Worm (Caenorhabditis elegans) whole organism, L4 larva: Measurements from ENCODE around the gene F10C1.3.

ENCODE experiments used
- F37D6.2 ChIP-seq: sonication (generic microtip); optimal IDR thresholded peaks from 2 replicates; lab custom pipeline; 2016; ENCODE audit warnings: mild to moderate bottlenecking, missing genetic modification characterization, missing compliant biosample characterization
- F49E8.2 ChIP-seq: sonication (generic microtip); optimal IDR thresholded peaks from 2 replicates; lab custom pipeline; 2016; ENCODE audit warnings: missing compliant biosample characterization, mild to moderate bottlenecking, missing genetic modification characterization, borderline replicate concordance
- Y105C5A.15 ChIP-seq: fragments of 200-800 bp; sonication (Bioruptor generic); IDR thresholded peaks from 2 replicates; pipeline ENCODE4 v1.3.6; 2022; ENCODE audit warnings: missing genetic modification characterization, missing compliant biosample characterization
- Y75B8A.6 ChIP-seq: fragments of 200-800 bp; sonication (Bioruptor generic); IDR thresholded peaks from 2 replicates; pipeline ENCODE4 v1.3.6; 2022; ENCODE audit warnings: missing genetic modification reagents, missing genetic modification characterization, missing compliant biosample characterization
- ZK337.2 ChIP-seq: fragments of 200-800 bp; sonication (Bioruptor generic); IDR thresholded peaks from 2 replicates; pipeline ENCODE4 v1.3.6; 2022; ENCODE audit warnings: missing genetic modification reagents, missing genetic modification characterization, missing compliant biosample characterization
- aha-1 ChIP-seq: fragments of 150-350 bp; peaks from one replicate; lab custom pipeline; 2014; ENCODE audit warnings: missing biosample characterization, missing genetic modification characterization
- ama-1 ChIP-seq: fragments of 150-350 bp; optimal IDR thresholded peaks from 2 replicates; lab custom pipeline; 2014; ENCODE audit warnings: inconsistent platforms, mixed read lengths
- attf-4 ChIP-seq: sonication (generic microtip); optimal IDR thresholded peaks from 3 replicates; lab custom pipeline; 2017; ENCODE audit warnings: missing biosample characterization, missing genetic modification characterization
- ceh-20 ChIP-seq: fragments of 200-800 bp; sonication (Bioruptor generic); IDR thresholded peaks from 2 replicates; pipeline ENCODE4 v1.3.6; 2022; ENCODE audit warnings: missing genetic modification reagents, missing genetic modification characterization, missing compliant biosample characterization
- ceh-28 ChIP-seq: fragments of 150-350 bp; optimal IDR thresholded peaks from 2 replicates; lab custom pipeline; 2014; ENCODE audit warnings: missing biosample characterization, missing genetic modification reagents, missing genetic modification characterization
- ceh-32 ChIP-seq: sonication (generic microtip); optimal IDR thresholded peaks from 2 replicates; lab custom pipeline; 2016; ENCODE audit warnings: mild to moderate bottlenecking, missing genetic modification characterization, missing compliant biosample characterization; ENCODE audit not compliant: poor library complexity
- ceh-44 ChIP-seq: fragments of 200-800 bp; sonication (Bioruptor generic); IDR thresholded peaks from 2 replicates; pipeline ENCODE4 v1.3.6; 2022; ENCODE audit warnings: missing genetic modification reagents, missing genetic modification characterization, missing compliant biosample characterization
- ceh-62 ChIP-seq: sonication (generic microtip); optimal IDR thresholded peaks from 2 replicates; lab custom pipeline; 2017; ENCODE audit warnings: missing biosample characterization, missing genetic modification characterization
- ceh-82 ChIP-seq: sonication (generic microtip); optimal IDR thresholded peaks from 2 replicates; lab custom pipeline; 2017; ENCODE audit warnings: missing biosample characterization, missing genetic modification characterization
- ctbp-1 ChIP-seq: fragments of 200-800 bp; sonication (Bioruptor generic); IDR thresholded peaks from 2 replicates; pipeline ENCODE4 v1.3.6; 2022; ENCODE audit warnings: missing genetic modification reagents, missing genetic modification characterization, missing compliant biosample characterization
- daf-12 ChIP-seq: fragments of 150-350 bp; optimal IDR thresholded peaks from 2 replicates; lab custom pipeline; 2014; ENCODE audit warnings: missing biosample characterization, missing genetic modification reagents, missing genetic modification characterization
- daf-19 ChIP-seq: fragments of 200-800 bp; sonication (Bioruptor generic); conservative IDR thresholded peaks from 2 replicates; pipeline ENCODE4 v1.3.6; 2022; ENCODE audit warnings: missing genetic modification characterization, missing compliant biosample characterization
- dve-1 ChIP-seq: sonication (generic microtip); optimal IDR thresholded peaks from 2 replicates; lab custom pipeline; 2017; ENCODE audit warnings: antibody characterized with exemption, mild to moderate bottlenecking, missing genetic modification characterization, missing compliant biosample characterization; ENCODE audit not compliant: insufficient read depth
- egl-43 ChIP-seq: fragments of 200-800 bp; sonication (Bioruptor generic); IDR thresholded peaks from 2 replicates; pipeline ENCODE4 v1.3.6; 2022; ENCODE audit warnings: missing genetic modification reagents, missing genetic modification characterization, missing compliant biosample characterization
- fkh-10 ChIP-seq: fragments of 150-350 bp; optimal IDR thresholded peaks from 2 replicates; lab custom pipeline; 2014; ENCODE audit warnings: missing biosample characterization, missing genetic modification reagents, missing genetic modification characterization
- gei-8 ChIP-seq: fragments of 200-800 bp; sonication (Bioruptor generic); optimal IDR thresholded peaks from 2 replicates; lab custom pipeline; 2018; ENCODE audit warnings: mild to moderate bottlenecking, missing genetic modification characterization, missing compliant biosample characterization
- hlh-30 ChIP-seq: sonication (generic microtip); optimal IDR thresholded peaks from 2 replicates; lab custom pipeline; 2017; ENCODE audit warnings: antibody characterized with exemption, mild to moderate bottlenecking, missing genetic modification characterization, missing compliant biosample characterization; ENCODE audit not compliant: insufficient read depth
- hmg-1.1 ChIP-seq: fragments of 200-800 bp; sonication (Bioruptor generic); IDR thresholded peaks from 2 replicates; pipeline ENCODE4 v1.3.6; 2022; ENCODE audit warnings: missing genetic modification reagents, missing genetic modification characterization, missing compliant biosample characterization
- lim-7 ChIP-seq: fragments of 200-800 bp; sonication (Bioruptor generic); IDR thresholded peaks from 2 replicates; pipeline ENCODE4 v1.3.6; 2022; ENCODE audit warnings: missing genetic modification characterization, missing compliant biosample characterization
- lin-15B ChIP-seq: fragments of 150-350 bp; sonication (generic microtip); optimal IDR thresholded peaks from 3 replicates; lab custom pipeline; 2014; ENCODE audit warnings: missing biosample characterization, missing genetic modification characterization
- lin-39 ChIP-seq: fragments of 150-350 bp; optimal IDR thresholded peaks from 2 replicates; lab custom pipeline; 2014; ENCODE audit warnings: missing biosample characterization, missing genetic modification reagents, missing genetic modification characterization
- lsy-2 ChIP-seq, 2 experiments: fragments of 150-350 bp in 1 of 2; sonication (generic microtip) in 1 of 2; optimal IDR thresholded peaks; 2 replicates each; lab custom pipeline; 2014 to 2017; ENCODE audit warnings: missing biosample characterization in 2 of 2, missing genetic modification characterization in 2 of 2
- madf-5 ChIP-seq, 2 experiments: fragments of 200-800 bp; sonication (Bioruptor generic); IDR thresholded peaks; 2 replicates each; pipeline ENCODE4 v1.3.6; 2022; ENCODE audit warnings: missing compliant biosample characterization in 2 of 2, missing genetic modification characterization in 2 of 2
- mdl-1 ChIP-seq, 2 experiments: fragments of 150-350 bp in 1 of 2; sonication (generic microtip) in 1 of 2; optimal IDR thresholded peaks; 2 replicates each; lab custom pipeline; 2014 to 2017; ENCODE audit warnings: missing biosample characterization in 2 of 2, missing genetic modification characterization in 2 of 2
- mdt-29 ChIP-seq: fragments of 200-800 bp; sonication (Bioruptor generic); IDR thresholded peaks from 2 replicates; pipeline ENCODE4 v1.3.6; 2022; ENCODE audit warnings: missing genetic modification reagents, missing genetic modification characterization, missing compliant biosample characterization
- mep-1 ChIP-seq: fragments of 150-350 bp; sonication (generic microtip); optimal IDR thresholded peaks from 3 replicates; lab custom pipeline; 2014; ENCODE audit warnings: missing biosample characterization, missing genetic modification characterization
- mxl-2 ChIP-seq: fragments of 200-800 bp; sonication (Bioruptor generic); conservative IDR thresholded peaks from 2 replicates; pipeline ENCODE4 v1.3.6; 2022; ENCODE audit warnings: missing genetic modification reagents, missing genetic modification characterization, missing compliant biosample characterization
- mxl-3 ChIP-seq: fragments of 200-800 bp; sonication (Bioruptor generic); optimal IDR thresholded peaks from 2 replicates; lab custom pipeline; 2018; ENCODE audit warnings: mild to moderate bottlenecking, missing genetic modification characterization, missing compliant biosample characterization
- nhr-237 ChIP-seq: sonication (generic microtip); optimal IDR thresholded peaks from 2 replicates; lab custom pipeline; 2017; ENCODE audit warnings: missing biosample characterization, missing genetic modification characterization
- nhr-42 ChIP-seq: fragments of 200-800 bp; sonication (Bioruptor generic); IDR thresholded peaks from 2 replicates; pipeline ENCODE4 v1.3.6; 2022; ENCODE audit warnings: missing genetic modification characterization, missing compliant biosample characterization
- nhr-6 ChIP-seq: fragments of 150-350 bp; optimal IDR thresholded peaks from 2 replicates; lab custom pipeline; 2014; ENCODE audit warnings: missing biosample characterization, missing genetic modification characterization
- saeg-2 ChIP-seq: fragments of 200-800 bp; sonication (Bioruptor generic); IDR thresholded peaks from 2 replicates; pipeline ENCODE4 v1.3.6; 2022; ENCODE audit warnings: missing genetic modification reagents, missing genetic modification characterization, missing compliant biosample characterization
- snpc-1.2 ChIP-seq: fragments of 200-800 bp; sonication (Bioruptor generic); IDR thresholded peaks from 2 replicates; pipeline ENCODE4 v1.3.6; 2022; ENCODE audit warnings: missing genetic modification reagents, missing genetic modification characterization, missing compliant biosample characterization
- spr-1 ChIP-seq: sonication (generic microtip); optimal IDR thresholded peaks from 2 replicates; lab custom pipeline; 2016; ENCODE audit warnings: mild to moderate bottlenecking, missing genetic modification characterization, missing compliant biosample characterization
- vab-7 ChIP-seq: fragments of 200-800 bp; sonication (Bioruptor generic); IDR thresholded peaks from 2 replicates; pipeline ENCODE4 v1.3.6; 2022; ENCODE audit warnings: missing genetic modification reagents, missing genetic modification characterization, missing compliant biosample characterization
- zag-1 ChIP-seq: fragments of 150-350 bp; optimal IDR thresholded peaks from 2 replicates; lab custom pipeline; 2014; ENCODE audit warnings: missing biosample characterization, missing genetic modification characterization
- zfp-2 ChIP-seq: sonication (generic microtip); optimal IDR thresholded peaks from 2 replicates; lab custom pipeline; 2016; ENCODE audit warnings: mild to moderate bottlenecking, missing genetic modification characterization, missing compliant biosample characterization
- zfp-3 ChIP-seq: fragments of 200-800 bp; sonication (Bioruptor generic); conservative IDR thresholded peaks from 2 replicates; pipeline ENCODE4 v1.3.6; 2022; ENCODE audit warnings: missing genetic modification reagents, missing genetic modification characterization, missing compliant biosample characterization
- ztf-11 ChIP-seq: fragments of 150-350 bp; optimal IDR thresholded peaks from 2 replicates; lab custom pipeline; 2014; ENCODE audit warnings: missing biosample characterization, missing genetic modification characterization

The F10C1.3 gene

ce11 chrII:5779866-5780265 lies 22.3 kb upstream of the F10C1.3 start (continued):
- TF ChIP-seq lin-15B (tag; lab: Kevin White, UChicago) (no peak), ama-1 (no peak), fkh-10 (no peak), dve-1 (no peak), ceh-44 (no peak), hmg-1.1 (GFP tag; lab: Robert Waterston, UW) (peak; percentile 47), spr-1 (no peak), zag-1 (no peak), mdl-1 (tag; optimal IDR thresholded peaks at IDR 0.05; lab: Kevin White, UChicago) (no peak), Y75B8A.6 (GFP tag; lab: Robert Waterston, UW) (no peak), nhr-42 (GFP tag; lab: Robert Waterston, UW) (no peak), attf-4 (tag; lab: Kevin White, UChicago) (no peak), ZK337.2 (GFP tag; lab: Robert Waterston, UW) (no peak), lsy-2 (tag; optimal IDR thresholded peaks at IDR 0.05; lab: Kevin White, UChicago) (peak in 1 of 2 experiments; percentile 30), ceh-32 (tag; lab: Kevin White, UChicago) (no peak), mdt-29 (no peak), snpc-1.2 (GFP tag; lab: Robert Waterston, UW) (no peak), zfp-2 (no peak), saeg-2 (no peak), zfp-3 (GFP tag; lab: Robert Waterston, UW) (no peak), ztf-11 (tag; lab: Kevin White, UChicago) (no peak), hlh-30 (tag; lab: Kevin White, UChicago) (no peak), ceh-20 (GFP tag; lab: Robert Waterston, UW) (no peak), nhr-6 (tag; lab: Kevin White, UChicago) (no peak), daf-12 (tag; lab: Kevin White, UChicago) (no peak), daf-19 (GFP tag; lab: Robert Waterston, UW) (no peak)

ce11 chrII:5777372-5777771 lies 19.8 kb upstream of the F10C1.3 start:
- no peak for TF ChIP-seq ctbp-1 (GFP tag; lab: Robert Waterston, UW)
- no peak for TF ChIP-seq ceh-62 (tag; lab: Kevin White, UChicago)
- no peak for TF ChIP-seq aha-1 (tag; lab: Kevin White, UChicago)
- TF ChIP-seq ceh-82 (tag; lab: Kevin White, UChicago), result no peak
- no peak for TF ChIP-seq egl-43 (GFP tag; lab: Robert Waterston, UW)
- no peak for TF ChIP-seq mxl-3 (GFP tag; lab: Kevin White, UChicago)
- TF ChIP-seq lin-39 (tag; lab: Kevin White, UChicago), result no peak
- TF ChIP-seq daf-12 (tag; lab: Kevin White, UChicago), result no peak

DNA sequence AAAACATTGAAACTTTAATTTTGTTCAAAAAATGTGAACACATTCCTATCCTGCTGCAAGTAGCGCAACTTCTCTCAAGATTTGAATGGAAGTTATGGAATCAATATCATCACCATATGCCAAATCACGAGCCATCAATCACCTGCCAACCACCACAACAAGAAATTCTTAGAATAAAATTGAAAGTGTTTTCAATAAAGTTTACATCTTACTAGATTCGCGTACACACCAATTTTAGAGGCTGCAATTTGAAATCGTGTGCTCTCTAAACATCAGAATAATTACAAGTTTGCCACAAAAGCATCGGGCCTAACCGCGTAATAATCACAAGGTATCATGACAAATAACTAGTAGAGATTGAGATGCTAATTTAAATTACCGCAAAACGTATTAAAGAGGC lies 17.3 kb upstream of the F10C1.3 start:
- TF ChIP-seq gei-8 (GFP tag; lab: Kevin White, UChicago) (no peak), dve-1 (no peak), mep-1 (no peak), mxl-2 (GFP tag; lab: Robert Waterston, UW) (no peak), F37D6.2 (tag; lab: Kevin White, UChicago) (no peak), F49E8.2 (tag; lab: Kevin White, UChicago) (no peak), Y105C5A.15 (GFP tag; lab: Robert Waterston, UW) (no peak), ceh-28 (tag; lab: Kevin White, UChicago) (no peak), lim-7 (GFP tag; lab: Robert Waterston, UW) (no peak), spr-1 (no peak), nhr-237 (tag; lab: Kevin White, UChicago) (no peak), vab-7 (GFP tag; lab: Robert Waterston, UW) (no peak), mdt-29 (no peak), madf-5 (GFP tag; IDR thresholded peaks at IDR 0.05; lab: Robert Waterston, UW) (no peak)
